Worm (Caenorhabditis elegans) whole organism, late embryonic: ENCODE measurements around the gene R148.8.

Source experiments
- eyg-1 ChIP-seq: sonication (generic microtip); optimal IDR thresholded peaks from 2 replicates; lab custom pipeline; 2016; ENCODE audit warnings: missing genotype, missing genetic modification characterization, missing compliant biosample characterization
- fkh-10 ChIP-seq: fragments of 150-350 bp; optimal IDR thresholded peaks from 2 replicates; lab custom pipeline; 2014; ENCODE audit warnings: missing biosample characterization, missing genetic modification reagents, missing genetic modification characterization
- lim-6 ChIP-seq: sonication (generic microtip); optimal IDR thresholded peaks from 2 replicates; lab custom pipeline; 2016; ENCODE audit warnings: missing genetic modification characterization, missing compliant biosample characterization
- zip-5 ChIP-seq: sonication (generic microtip); optimal IDR thresholded peaks from 2 replicates; lab custom pipeline; 2016; ENCODE audit warnings: missing genetic modification characterization, missing compliant biosample characterization

DNA sequence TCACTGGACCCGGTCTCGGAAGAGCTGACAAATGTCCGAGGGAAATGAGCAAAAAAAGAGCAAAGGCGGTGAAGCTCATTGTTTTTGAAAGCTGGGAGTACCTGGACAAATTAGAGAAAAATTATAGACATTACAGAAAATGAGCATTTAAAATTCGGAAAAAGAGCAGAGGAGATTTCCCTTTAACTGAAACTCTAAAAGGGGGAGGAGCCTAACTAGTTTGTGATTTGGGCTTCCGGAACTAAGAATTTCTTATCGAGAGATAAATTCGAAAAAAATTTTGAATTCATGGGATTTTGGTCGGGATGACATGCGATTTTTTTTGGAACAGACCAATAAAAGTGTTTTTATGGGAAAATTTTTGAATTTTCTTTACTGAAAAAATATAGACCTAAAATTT, 47.6 kb upstream of the R148.8 start, which contains the start of gene C44B11.4:
- TF ChIP-seq eyg-1 (tag; lab: Kevin White, UChicago) = no peak
- TF ChIP-seq zip-5 (tag; lab: Kevin White, UChicago) = no peak
- no peak for TF ChIP-seq lim-6
- no peak for TF ChIP-seq fkh-10 (GFP tag; lab: Kevin White, UChicago)
